Worm (Caenorhabditis elegans): ENCODE measurements around the gene gar-1.

Gene gar-1

ce11 chrX:6456567-6456966 is 28.1 kb downstream of the gar-1 start, which contains the start of gene pept-1:
Gene pept-1, plus strand, starts transcription at chrX:6456872.
- no peak for TF ChIP-seq nfya-1 (tag; optimal IDR thresholded peaks at IDR 0.05)
- peak; percentile 19 for TF ChIP-seq elt-2 (tag; optimal IDR thresholded peaks at IDR 0.05)

- no peak for TF ChIP-seq K09A11.1 (tag; optimal IDR thresholded peaks at IDR 0.05; ENCODE audit: insufficient read depth)
- no peak for TF ChIP-seq dmd-4 (tag; optimal IDR thresholded peaks at IDR 0.05; ENCODE audit: borderline replicate concordance)
- TF ChIP-seq npax-4 (tag; optimal IDR thresholded peaks at IDR 0.05) = no peak
- TF ChIP-seq ceh-2 (tag; optimal IDR thresholded peaks at IDR 0.05) = no peak
- no peak for TF ChIP-seq K02D7.2 (tag; optimal IDR thresholded peaks at IDR 0.05)
- TF ChIP-seq fkh-10 (GFP tag; optimal IDR thresholded peaks at IDR 0.05) = no peak
- no peak for TF ChIP-seq fkh-6 (tag; optimal IDR thresholded peaks at IDR 0.05)
- no peak for TF ChIP-seq hlh-15 (tag; optimal IDR thresholded peaks at IDR 0.05)
Observed at ce11 chrX:6455157-6455556, 29.5 kb downstream of the gar-1 start, which contains the start of gene nas-33. Gene nas-33, minus strand, starts transcription at chrX:6455257.

- TF ChIP-seq zip-5 (tag; optimal IDR thresholded peaks at IDR 0.05) = no peak
- no peak for TF ChIP-seq ceh-34 (tag; optimal IDR thresholded peaks at IDR 0.05)
Observed at ce11 chrX:6450839-6451491, 33.7 kb downstream of the gar-1 start, which contains the start of the genes grl-6 and K10C2.6. Gene grl-6, minus strand, starts transcription at chrX:6450939. Gene K10C2.6, plus strand, starts transcription at chrX:6451441.

- peak; percentile 61 for TF ChIP-seq hlh-30 (tag; optimal IDR thresholded peaks at IDR 0.05; ENCODE audit: insufficient read depth)
- no peak for TF ChIP-seq ceh-31 (tag; optimal IDR thresholded peaks at IDR 0.05)
- TF ChIP-seq ceh-30 (tag; optimal IDR thresholded peaks at IDR 0.05) = no peak
- peak; percentile 22 for TF ChIP-seq elt-2 (tag; optimal IDR thresholded peaks at IDR 0.05)
- no peak for TF ChIP-seq Y22D7AL.16 (tag; optimal IDR thresholded peaks at IDR 0.05)
Observed at ce11 chrX:6448866-6449400, 35.7 kb downstream of the gar-1 start, which contains the start of gene fah-1. Gene fah-1, minus strand, starts transcription at chrX:6448916.

ce11 chrX:6446564-6446963 is 38.1 kb downstream of the gar-1 start, which contains the start of gene asp-14:
Gene asp-14, minus strand, starts transcription at chrX:6446664.
- TF ChIP-seq tbx-2 (tag; optimal IDR thresholded peaks at IDR 0.05) (no peak), ceh-24 (tag; optimal IDR thresholded peaks at IDR 0.05) (no peak), unc-42 (tag; optimal IDR thresholded peaks at IDR 0.05) (no peak), syd-9 (tag; optimal IDR thresholded peaks at IDR 0.05) (no peak), ceh-34 (tag; optimal IDR thresholded peaks at IDR 0.05) (no peak), pqm-1 (tag; optimal IDR thresholded peaks at IDR 0.05) (no peak), pha-4 (tag; optimal IDR thresholded peaks at IDR 0.05) (no peak), C08G9.2 (tag; optimal IDR thresholded peaks at IDR 0.05) (no peak), unc-86 (tag; optimal IDR thresholded peaks at IDR 0.05) (no peak), fax-1 (tag; optimal IDR thresholded peaks at IDR 0.05) (no peak), sdc-2 (tag; optimal IDR thresholded peaks at IDR 0.05) (no peak)

- TF ChIP-seq eyg-1 (tag; optimal IDR thresholded peaks at IDR 0.05) = no peak
- TF ChIP-seq nhr-11 (tag; optimal IDR thresholded peaks at IDR 0.05) = no peak
- TF ChIP-seq pag-3 (tag; optimal IDR thresholded peaks at IDR 0.05; ENCODE audit: borderline replicate concordance) = no peak
- no peak for TF ChIP-seq sox-4 (tag; optimal IDR thresholded peaks at IDR 0.05)
- no peak for TF ChIP-seq ceh-30 (tag; optimal IDR thresholded peaks at IDR 0.05)
- no peak for TF ChIP-seq ceh-31 (tag; optimal IDR thresholded peaks at IDR 0.05)
- no peak for TF ChIP-seq ceh-9 (tag; optimal IDR thresholded peaks at IDR 0.05)
- no peak for TF ChIP-seq ama-1 (optimal IDR thresholded peaks at IDR 0.05)
Observed at ce11 chrX:6445239-6445638, 39.4 kb downstream of the gar-1 start.

Data from whole organism, late embryonic.